Worm (Caenorhabditis elegans): ENCODE measurements around the gene ZK622.4.

- TF ChIP-seq pha-4 (tag; optimal IDR thresholded peaks at IDR 0.05): peak; percentile 38
- no peak for TF ChIP-seq snpc-4 (tag; optimal IDR thresholded peaks at IDR 0.05)
- TF ChIP-seq nfya-1 (tag; optimal IDR thresholded peaks at IDR 0.05; ENCODE audit: insufficient read depth): peak; percentile 7
- no peak for TF ChIP-seq ztf-11 (tag; optimal IDR thresholded peaks at IDR 0.05)
- TF ChIP-seq sea-2 (GFP tag; optimal IDR thresholded peaks at IDR 0.05): no peak
- TF ChIP-seq R02D3.7 (tag; optimal IDR thresholded peaks at IDR 0.05): no peak
- TF ChIP-seq nhr-12 (tag; optimal IDR thresholded peaks at IDR 0.05): no peak
- TF ChIP-seq elt-3 (tag; optimal IDR thresholded peaks at IDR 0.05): no peak
- TF ChIP-seq skn-1 (tag; optimal IDR thresholded peaks at IDR 0.05): no peak
- TF ChIP-seq nhr-23 (tag; optimal IDR thresholded peaks at IDR 0.05): no peak
- TF ChIP-seq nhr-77 (tag; optimal IDR thresholded peaks at IDR 0.05): no peak
- TF ChIP-seq ceh-82 (tag; optimal IDR thresholded peaks at IDR 0.05): no peak
- TF ChIP-seq jun-1 (tag; optimal IDR thresholded peaks at IDR 0.05): peak; percentile 2
Observed at ce11 chrII:5337495-5337840, 45.0 kb downstream of the ZK622.4 start.
